Worm (Caenorhabditis elegans): ENCODE measurements around the gene clec-38.

The clec-38 gene

ce11 chrV:16735518-16735917 lies at the start of gene clec-38, which contains the start of gene clec-34:
Gene clec-38, minus strand, starts transcription at chrV:16735618.
Gene clec-34, plus strand, starts transcription at chrV:16735765.
- no peak for TF ChIP-seq tbx-37 (GFP tag; conservative IDR thresholded peaks at IDR 0.05)
- no peak for TF ChIP-seq aly-1 (tag; optimal IDR thresholded peaks at IDR 0.05)
- no peak for TF ChIP-seq scrt-1 (GFP tag; IDR thresholded peaks at IDR 0.05)
- TF ChIP-seq B0310.2 (tag; optimal IDR thresholded peaks at IDR 0.05) = no peak
- no peak for TF ChIP-seq ets-7 (tag; optimal IDR thresholded peaks at IDR 0.05)
- no peak for TF ChIP-seq sea-1 (GFP tag; conservative IDR thresholded peaks at IDR 0.05)
- TF ChIP-seq hmbx-1 (tag; optimal IDR thresholded peaks at IDR 0.05) = no peak
- no peak for TF ChIP-seq tra-4 (tag; optimal IDR thresholded peaks at IDR 0.05)
- no peak for TF ChIP-seq pes-1 (GFP tag; IDR thresholded peaks at IDR 0.05)
- no peak for TF ChIP-seq ceh-36 (tag; optimal IDR thresholded peaks at IDR 0.05)
- no peak for TF ChIP-seq hnd-1 (tag; optimal IDR thresholded peaks at IDR 0.05)
- no peak for TF ChIP-seq ama-1 (optimal IDR thresholded peaks at IDR 0.05)
- no peak for TF ChIP-seq ceh-13 (GFP tag; optimal IDR thresholded peaks at IDR 0.05)
- no peak for TF ChIP-seq flt-1 (GFP tag; IDR thresholded peaks at IDR 0.05)
- TF ChIP-seq tbx-11 (GFP tag; IDR thresholded peaks at IDR 0.05) = no peak
- no peak for TF ChIP-seq hmg-4 (GFP tag; optimal IDR thresholded peaks at IDR 0.05)
- TF ChIP-seq F13C5.2 (tag; optimal IDR thresholded peaks at IDR 0.05) = no peak

- no peak for TF ChIP-seq hmbx-1 (tag; optimal IDR thresholded peaks at IDR 0.05)
- TF ChIP-seq pes-1 (GFP tag; IDR thresholded peaks at IDR 0.05) = no peak
- TF ChIP-seq flt-1 (GFP tag; IDR thresholded peaks at IDR 0.05) = no peak
- no peak for TF ChIP-seq F13C5.2 (tag; optimal IDR thresholded peaks at IDR 0.05)
- TF ChIP-seq tbx-11 (GFP tag; IDR thresholded peaks at IDR 0.05) = no peak
- TF ChIP-seq ceh-36 (tag; optimal IDR thresholded peaks at IDR 0.05) = no peak
- no peak for TF ChIP-seq sea-1 (GFP tag; conservative IDR thresholded peaks at IDR 0.05)
- TF ChIP-seq B0310.2 (tag; optimal IDR thresholded peaks at IDR 0.05) = no peak
- no peak for TF ChIP-seq tra-4 (tag; optimal IDR thresholded peaks at IDR 0.05)
- no peak for TF ChIP-seq ets-7 (tag; optimal IDR thresholded peaks at IDR 0.05)
Measured at ce11 chrV:16784806-16785205, 49.4 kb upstream of the clec-38 start.

- TF ChIP-seq aly-1 (tag; optimal IDR thresholded peaks at IDR 0.05) (no peak), ama-1 (optimal IDR thresholded peaks at IDR 0.05) (no peak), flt-1 (GFP tag; IDR thresholded peaks at IDR 0.05) (no peak), ceh-13 (GFP tag; optimal IDR thresholded peaks at IDR 0.05) (no peak), tbx-37 (GFP tag; conservative IDR thresholded peaks at IDR 0.05) (no peak), tra-4 (tag; optimal IDR thresholded peaks at IDR 0.05) (no peak), F13C5.2 (tag; optimal IDR thresholded peaks at IDR 0.05) (no peak), hnd-1 (tag; optimal IDR thresholded peaks at IDR 0.05) (no peak), hmg-4 (GFP tag; optimal IDR thresholded peaks at IDR 0.05) (no peak), hmbx-1 (tag; optimal IDR thresholded peaks at IDR 0.05) (no peak), scrt-1 (GFP tag; IDR thresholded peaks at IDR 0.05) (no peak), sea-1 (GFP tag; conservative IDR thresholded peaks at IDR 0.05) (no peak), B0310.2 (tag; optimal IDR thresholded peaks at IDR 0.05) (no peak), tbx-11 (GFP tag; IDR thresholded peaks at IDR 0.05) (no peak), pes-1 (GFP tag; IDR thresholded peaks at IDR 0.05) (no peak)
Measured at ce11 chrV:16781974-16782373, 46.6 kb upstream of the clec-38 start.

ce11 chrV:16780554-16780953 lies 45.1 kb upstream of the clec-38 start:
- no peak for TF ChIP-seq tbx-37 (GFP tag; conservative IDR thresholded peaks at IDR 0.05)
- no peak for TF ChIP-seq ets-7 (tag; optimal IDR thresholded peaks at IDR 0.05)
- TF ChIP-seq hmg-4 (GFP tag; optimal IDR thresholded peaks at IDR 0.05) = no peak
- no peak for TF ChIP-seq sea-1 (GFP tag; conservative IDR thresholded peaks at IDR 0.05)

ce11 chrV:16779971-16780370 lies 44.6 kb upstream of the clec-38 start:
- TF ChIP-seq sea-1 (GFP tag; conservative IDR thresholded peaks at IDR 0.05) = no peak
- no peak for TF ChIP-seq pes-1 (GFP tag; IDR thresholded peaks at IDR 0.05)
- TF ChIP-seq B0310.2 (tag; optimal IDR thresholded peaks at IDR 0.05) = no peak
- TF ChIP-seq ets-7 (tag; optimal IDR thresholded peaks at IDR 0.05) = no peak
- TF ChIP-seq flt-1 (GFP tag; IDR thresholded peaks at IDR 0.05) = no peak

ce11 chrV:16779281-16779597 lies 43.8 kb upstream of the clec-38 start:
- TF ChIP-seq sea-1 (GFP tag; conservative IDR thresholded peaks at IDR 0.05) (no peak), scrt-1 (GFP tag; IDR thresholded peaks at IDR 0.05) (no peak), tbx-11 (GFP tag; IDR thresholded peaks at IDR 0.05) (no peak), tbx-37 (GFP tag; conservative IDR thresholded peaks at IDR 0.05) (no peak), tra-4 (tag; optimal IDR thresholded peaks at IDR 0.05) (no peak), ceh-13 (GFP tag; optimal IDR thresholded peaks at IDR 0.05) (no peak), aly-1 (tag; optimal IDR thresholded peaks at IDR 0.05) (no peak), ama-1 (optimal IDR thresholded peaks at IDR 0.05) (no peak), F13C5.2 (tag; optimal IDR thresholded peaks at IDR 0.05) (no peak), hnd-1 (tag; optimal IDR thresholded peaks at IDR 0.05) (no peak), hmbx-1 (tag; optimal IDR thresholded peaks at IDR 0.05) (no peak), ceh-36 (tag; optimal IDR thresholded peaks at IDR 0.05) (no peak), pes-1 (GFP tag; IDR thresholded peaks at IDR 0.05) (no peak)

- TF ChIP-seq pes-1 (GFP tag; IDR thresholded peaks at IDR 0.05) (no peak), tra-4 (tag; optimal IDR thresholded peaks at IDR 0.05) (no peak), sea-1 (GFP tag; conservative IDR thresholded peaks at IDR 0.05) (no peak), ama-1 (optimal IDR thresholded peaks at IDR 0.05) (no peak), hmbx-1 (tag; optimal IDR thresholded peaks at IDR 0.05) (no peak), flt-1 (GFP tag; IDR thresholded peaks at IDR 0.05) (no peak), ceh-36 (tag; optimal IDR thresholded peaks at IDR 0.05) (no peak), scrt-1 (GFP tag; IDR thresholded peaks at IDR 0.05) (no peak), ets-7 (tag; optimal IDR thresholded peaks at IDR 0.05) (no peak), F13C5.2 (tag; optimal IDR thresholded peaks at IDR 0.05) (no peak), tbx-37 (GFP tag; conservative IDR thresholded peaks at IDR 0.05) (no peak), aly-1 (tag; optimal IDR thresholded peaks at IDR 0.05) (no peak), tbx-11 (GFP tag; IDR thresholded peaks at IDR 0.05) (no peak), ceh-13 (GFP tag; optimal IDR thresholded peaks at IDR 0.05) (no peak), hnd-1 (tag; optimal IDR thresholded peaks at IDR 0.05) (no peak), hmg-4 (GFP tag; optimal IDR thresholded peaks at IDR 0.05) (no peak), B0310.2 (tag; optimal IDR thresholded peaks at IDR 0.05) (no peak)
Measured at ce11 chrV:16778540-16779280, 43.3 kb upstream of the clec-38 start.
